Fruit fly (Drosophila melanogaster): ENCODE measurements around the gene RpL34a.

Gene RpL34a

dm6 chr3R:26059195-26059594 lies at the start of gene RpL34a, which contains the start of gene Trmt61 (continued):
- TF ChIP-seq CG12744 (GFP tag; optimal IDR thresholded peaks at IDR 0.05) (peak; percentile 53), CG13775 (GFP tag; optimal IDR thresholded peaks at IDR 0.05) (peak; percentile 97), chinmo (GFP tag; IDR thresholded peaks at IDR 0.05; ENCODE audit: partially characterized antibody) (no peak), pzg (GFP tag; optimal IDR thresholded peaks at IDR 0.05) (peak; percentile 84), Doc2 (GFP tag; IDR thresholded peaks at IDR 0.05) (no peak), ewg (GFP tag; optimal IDR thresholded peaks at IDR 0.05) (peak; percentile 77), exex (tag; optimal IDR thresholded peaks at IDR 0.05) (peak; percentile 83), CG31224 (GFP tag; IDR thresholded peaks at IDR 0.05) (peak; percentile 46), CG9932 (GFP tag; IDR thresholded peaks at IDR 0.05) (peak; percentile 77), tx (GFP tag; optimal IDR thresholded peaks at IDR 0.05) (peak; percentile 53), vfl (GFP tag; optimal IDR thresholded peaks at IDR 0.05) (peak; percentile 75), PHDP (tag; optimal IDR thresholded peaks at IDR 0.05) (peak; percentile 92), repo (GFP tag; optimal IDR thresholded peaks at IDR 0.05) (peak; percentile 58), CG9609 (GFP tag; optimal IDR thresholded peaks at IDR 0.05) (peak; percentile 69), Rfx (GFP tag; IDR thresholded peaks at IDR 0.05) (peak; percentile 79), Ets97D (GFP tag; optimal IDR thresholded peaks at IDR 0.05) (peak; percentile 99), HLH4C (GFP tag; IDR thresholded peaks at IDR 0.05; ENCODE audit: partially characterized antibody) (peak; percentile 82), Hr78 (GFP tag; optimal IDR thresholded peaks at IDR 0.05) (peak in 1 of 2 experiments; percentile 67), btn (GFP tag; optimal IDR thresholded peaks at IDR 0.05) (peak; percentile 61), en (GFP tag; optimal IDR thresholded peaks at IDR 0.05) (peak; percentile 28), CG4282 (GFP tag; optimal IDR thresholded peaks at IDR 0.05) (no peak), h (optimal IDR thresholded peaks at IDR 0.05) (no peak), CG3163 (GFP tag; optimal IDR thresholded peaks at IDR 0.05) (peak; percentile 36), esg (GFP tag; conservative IDR thresholded peaks at IDR 0.05) (peak; percentile 19; the same call in 1 of the 2 replicates), CG9437 (GFP tag; optimal IDR thresholded peaks at IDR 0.05) (peak; percentile 86), pb (GFP tag; optimal IDR thresholded peaks at IDR 0.05) (peak; percentile 64), CG17912 (GFP tag; optimal IDR thresholded peaks at IDR 0.05) (peak; percentile 76), Bgb (GFP tag; IDR thresholded peaks at IDR 0.05; ENCODE audit: partially characterized antibody) (peak; percentile 79), bigmax (GFP tag; optimal IDR thresholded peaks at IDR 0.05) (peak; percentile 21), YL-1 (GFP tag; optimal IDR thresholded peaks at IDR 0.05) (peak; percentile 96), Hr39 (optimal IDR thresholded peaks at IDR 0.05) (no peak), wdn (GFP tag; IDR thresholded peaks at IDR 0.05) (0 out of 2 replicates have a peak, but pooled peaks have one; percentile 17), Hey (tag; optimal IDR thresholded peaks at IDR 0.05) (peak; percentile 86), kah (GFP tag; optimal IDR thresholded peaks at IDR 0.05) (peak; percentile 83), CG1024 (GFP tag; IDR thresholded peaks at IDR 0.05) (no peak), ase (GFP tag; IDR thresholded peaks at IDR 0.05) (peak; percentile 56; the same call in 2 of the 3 replicates), CG18599 (GFP tag; optimal IDR thresholded peaks at IDR 0.05) (peak; percentile 88), Fer1 (GFP tag; optimal IDR thresholded peaks at IDR 0.05) (peak; percentile 95), peb (GFP tag; IDR thresholded peaks at IDR 0.05) (no peak; the same call in 1 of the 2 replicates), cato (GFP tag; optimal IDR thresholded peaks at IDR 0.05; ENCODE audit: borderline replicate concordance) (peak; percentile 70), CG3995 (GFP tag; optimal IDR thresholded peaks at IDR 0.05) (peak; percentile 59), luna (GFP tag; optimal IDR thresholded peaks at IDR 0.05) (peak; percentile 72), eyg (GFP tag; optimal IDR thresholded peaks at IDR 0.05) (peak; percentile 86), Lim3 (GFP tag; IDR thresholded peaks at IDR 0.05) (no peak), CG6175 (GFP tag; IDR thresholded peaks at IDR 0.05) (peak; percentile 46; the same call in 1 of the 3 replicates), bab2 (GFP tag; optimal IDR thresholded peaks at IDR 0.05) (peak; percentile 65), CG30431 (GFP tag; optimal IDR thresholded peaks at IDR 0.05) (peak; percentile 41), Sry-δ (GFP tag; optimal IDR thresholded peaks at IDR 0.05) (peak; percentile 98), sim (GFP tag; IDR thresholded peaks at IDR 0.05) (peak; percentile 65; the same call in 1 of the 2 replicates), grau (tag; optimal IDR thresholded peaks at IDR 0.05) (peak; percentile 86), pros (GFP tag; optimal IDR thresholded peaks at IDR 0.05) (peak; percentile 37), Myb (GFP tag; optimal IDR thresholded peaks at IDR 0.05) (peak; percentile 33)
